Worm (Caenorhabditis elegans) whole organism, L2 larva: Measurements from ENCODE around the gene ckb-3.

Experiments
- ZK546.5 ChIP-seq: sonication (generic microtip); optimal IDR thresholded peaks from 2 replicates; lab custom pipeline; 2017; ENCODE audit warnings: missing biosample characterization, missing genetic modification characterization
- lin-39 ChIP-seq: fragments of 150-350 bp; optimal IDR thresholded peaks from 2 replicates; lab custom pipeline; 2014; ENCODE audit warnings: missing biosample characterization, missing genetic modification reagents, missing genetic modification characterization
- skn-1 ChIP-seq: sonication (generic microtip); optimal IDR thresholded peaks from 2 replicates; lab custom pipeline; 2017; ENCODE audit warnings: missing biosample characterization, missing genetic modification characterization

DNA sequence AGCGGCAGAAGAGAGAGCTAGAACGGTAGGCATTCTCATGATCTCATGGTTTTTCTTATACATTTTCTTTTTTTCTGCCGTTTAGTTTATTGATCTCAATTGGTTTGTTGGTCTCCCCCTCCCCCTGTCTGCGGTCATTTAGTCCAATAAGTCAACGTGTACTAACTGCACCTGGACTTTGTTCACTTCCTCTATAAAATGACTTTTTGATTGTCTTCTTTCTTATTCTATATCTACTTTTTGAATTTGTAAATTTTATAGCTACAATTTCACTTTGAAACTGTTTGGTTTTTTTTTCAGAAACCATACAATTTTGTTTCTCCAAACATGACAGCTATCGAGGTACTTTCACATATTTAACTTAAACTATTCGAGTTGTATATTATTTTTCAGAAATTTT is 3.0 kb upstream of the ckb-3 start, which contains the start of gene ckb-2:
- TF ChIP-seq lin-39 (tag; lab: Kevin White, UChicago) (no peak), skn-1 (tag; lab: Kevin White, UChicago) (no peak), ZK546.5 (tag; lab: Kevin White, UChicago) (no peak)
